Fruit fly (Drosophila melanogaster): ENCODE data around the gene Abp1.

dm6 chr3L:13437654-13438053, 48.4 kb downstream of the Abp1 start, which contains the start of gene CG10725:
- TF ChIP-seq net (GFP tag; optimal IDR thresholded peaks at IDR 0.05) (no peak), Sox14 (GFP tag; optimal IDR thresholded peaks at IDR 0.05) (no peak), CG10669 (GFP tag; optimal IDR thresholded peaks at IDR 0.05) (no peak), Sox102F (GFP tag; optimal IDR thresholded peaks at IDR 0.05) (no peak), ss (GFP tag; optimal IDR thresholded peaks at IDR 0.05) (no peak), CG11294 (GFP tag; IDR thresholded peaks at IDR 0.05) (no peak), CG16779 (tag; optimal IDR thresholded peaks at IDR 0.05) (no peak), spab (GFP tag; optimal IDR thresholded peaks at IDR 0.05) (no peak), Eip93F (GFP tag; optimal IDR thresholded peaks at IDR 0.05) (no peak), eg (GFP tag; IDR thresholded peaks at IDR 0.05) (no peak), topi (GFP tag; optimal IDR thresholded peaks at IDR 0.05) (no peak)
